Worm (Caenorhabditis elegans) whole organism, L1 larva: ENCODE results near the gene F53B3.3.
A peak's percentile ranks its signal among the peaks of the same experiment; 100 is the strongest.

Experiments
- C16A3.4 ChIP-seq: fragments of 150-350 bp; optimal IDR thresholded peaks from 2 replicates; lab custom pipeline; 2014; ENCODE audit warnings: missing biosample characterization, missing genetic modification characterization
- alr-1 ChIP-seq: fragments of 200-800 bp; sonication (Bioruptor generic); optimal IDR thresholded peaks from 2 replicates; lab custom pipeline; 2018; ENCODE audit warnings: borderline replicate concordance, mild to moderate bottlenecking, missing genetic modification characterization, missing compliant biosample characterization
- ama-1 ChIP-seq: fragments of 150-350 bp; optimal IDR thresholded peaks from 2 replicates; lab custom pipeline; 2014
- blmp-1 ChIP-seq: fragments of 150-350 bp; optimal IDR thresholded peaks from 2 replicates; lab custom pipeline; 2014; ENCODE audit warnings: missing biosample characterization, missing genetic modification characterization
- efl-1 ChIP-seq, 4 experiments: fragments of 150-350 bp; optimal IDR thresholded peaks in 3 of 4; peaks in 1 of 4; 1 replicate in 1 of 4; 2 replicates in 3 of 4; lab custom pipeline; 2014; ENCODE audit warnings: missing biosample characterization in 2 of 4, missing genetic modification characterization in 2 of 4, missing genetic modification reagents in 2 of 4
- efl-3 ChIP-seq: fragments of 200-800 bp; sonication (Bioruptor generic); optimal IDR thresholded peaks from 2 replicates; lab custom pipeline; 2018; ENCODE audit warnings: mild to moderate bottlenecking, missing genetic modification characterization, missing compliant biosample characterization
- elt-2 ChIP-seq: sonication (generic microtip); optimal IDR thresholded peaks from 2 replicates; lab custom pipeline; 2016; ENCODE audit warnings: missing genetic modification characterization, mild to moderate bottlenecking, inconsistent platforms, missing compliant biosample characterization, missing genetic modification reagents
- elt-3 ChIP-seq, 6 experiments: fragments of 150-350 bp in 1 of 6; sonication (generic microtip); optimal IDR thresholded peaks; 2 replicates each; lab custom pipeline; 2017 to 2018; ENCODE audit warnings: missing biosample characterization in 6 of 6, missing genetic modification characterization in 6 of 6, inconsistent platforms in 1 of 6
- fkh-8 ChIP-seq: sonication (generic microtip); optimal IDR thresholded peaks from 2 replicates; lab custom pipeline; 2016; ENCODE audit warnings: mild to moderate bottlenecking, missing genetic modification characterization, missing compliant biosample characterization
- grh-1 ChIP-seq: fragments of 200-800 bp; sonication (Bioruptor generic); IDR thresholded peaks from 2 replicates; pipeline ENCODE4 v1.3.6; 2022; ENCODE audit warnings: missing genetic modification reagents, missing genetic modification characterization, missing compliant biosample characterization
- irx-1 ChIP-seq: sonication (generic microtip); optimal IDR thresholded peaks from 2 replicates; lab custom pipeline; 2016; ENCODE audit warnings: missing genetic modification characterization, missing compliant biosample characterization
- lin-14 ChIP-seq: fragments of 200-800 bp; sonication (Bioruptor generic); optimal IDR thresholded peaks from 2 replicates; lab custom pipeline; 2018; ENCODE audit warnings: mild to moderate bottlenecking, missing genetic modification characterization, moderate library complexity, missing compliant biosample characterization
- lin-15B ChIP-seq: fragments of 150-350 bp; sonication (generic microtip); optimal IDR thresholded peaks from 3 replicates; lab custom pipeline; 2014; ENCODE audit warnings: missing biosample characterization, missing genetic modification characterization
- lin-35 ChIP-seq, 2 experiments: fragments of 150-350 bp; optimal IDR thresholded peaks; 2 replicates each; lab custom pipeline; 2014; ENCODE audit warnings: missing biosample characterization in 2 of 2, missing genetic modification characterization in 2 of 2, missing genetic modification reagents in 2 of 2
- lir-3 ChIP-seq: sonication (generic microtip); optimal IDR thresholded peaks from 2 replicates; lab custom pipeline; 2016; ENCODE audit warnings: mild to moderate bottlenecking, missing genetic modification characterization, moderate library complexity, missing compliant biosample characterization; ENCODE audit not compliant: poor library complexity
- mab-9 ChIP-seq: fragments of 200-800 bp; sonication (Bioruptor generic); IDR thresholded peaks from 2 replicates; pipeline ENCODE4 v1.3.6; 2022; ENCODE audit warnings: missing genetic modification reagents, missing genetic modification characterization, missing compliant biosample characterization
- mef-2 ChIP-seq: fragments of 150-350 bp; optimal IDR thresholded peaks from 2 replicates; lab custom pipeline; 2014; ENCODE audit warnings: missing biosample characterization, missing genetic modification characterization
- mep-1 ChIP-seq: fragments of 150-350 bp; optimal IDR thresholded peaks from 2 replicates; lab custom pipeline; 2014; ENCODE audit warnings: missing biosample characterization, missing genetic modification characterization
- nhr-20 ChIP-seq: sonication (generic microtip); optimal IDR thresholded peaks from 2 replicates; lab custom pipeline; 2016; ENCODE audit warnings: mild to moderate bottlenecking, missing genetic modification characterization, missing compliant biosample characterization
- nhr-71 ChIP-seq: sonication (generic microtip); optimal IDR thresholded peaks from 2 replicates; lab custom pipeline; 2016; ENCODE audit warnings: mild to moderate bottlenecking, missing genetic modification characterization, moderate library complexity, missing compliant biosample characterization
- nhr-76 ChIP-seq: sonication (generic microtip); optimal IDR thresholded peaks from 2 replicates; lab custom pipeline; 2017; ENCODE audit warnings: missing biosample characterization, missing genetic modification characterization
- nhr-77 ChIP-seq: fragments of 150-350 bp; optimal IDR thresholded peaks from 2 replicates; lab custom pipeline; 2014; ENCODE audit warnings: missing biosample characterization, missing genetic modification characterization
- nhr-85 ChIP-seq: sonication (generic microtip); peaks from one replicate; lab custom pipeline; 2016; ENCODE audit warnings: missing genetic modification characterization, inconsistent platforms, missing compliant biosample characterization
- pqm-1 ChIP-seq: sonication (generic microtip); optimal IDR thresholded peaks from 3 replicates; lab custom pipeline; 2017; ENCODE audit warnings: missing biosample characterization, missing genetic modification characterization
- rnt-1 ChIP-seq: sonication (generic microtip); optimal IDR thresholded peaks from 2 replicates; lab custom pipeline; 2016; ENCODE audit warnings: mild to moderate bottlenecking, missing genetic modification characterization, moderate library complexity, missing compliant biosample characterization
- snpc-4 ChIP-seq: fragments of 150-350 bp; optimal IDR thresholded peaks from 2 replicates; lab custom pipeline; 2014; ENCODE audit warnings: missing biosample characterization, missing genetic modification characterization
- snu-23 ChIP-seq: sonication (generic microtip); optimal IDR thresholded peaks from 2 replicates; lab custom pipeline; 2016; ENCODE audit warnings: missing genetic modification characterization, missing compliant biosample characterization
- sptf-1 ChIP-seq: fragments of 150-350 bp; optimal IDR thresholded peaks from 2 replicates; lab custom pipeline; 2014; ENCODE audit warnings: missing biosample characterization, missing genetic modification characterization
- tbx-2 ChIP-seq: sonication (generic microtip); optimal IDR thresholded peaks from 2 replicates; lab custom pipeline; 2016; ENCODE audit warnings: missing genetic modification characterization, missing compliant biosample characterization
- unc-130 ChIP-seq: fragments of 150-350 bp; optimal IDR thresholded peaks from 2 replicates; lab custom pipeline; 2017; ENCODE audit warnings: missing biosample characterization, missing genetic modification characterization, inconsistent platforms
- unc-30 ChIP-seq: sonication (generic microtip); optimal IDR thresholded peaks from 2 replicates; lab custom pipeline; 2017; ENCODE audit warnings: missing biosample characterization, missing genetic modification characterization
- unc-62 ChIP-seq: fragments of 150-350 bp; optimal IDR thresholded peaks from 2 replicates; lab custom pipeline; 2014; ENCODE audit warnings: missing biosample characterization, missing genetic modification reagents, missing genetic modification characterization
- unc-86 ChIP-seq: sonication (generic microtip); optimal IDR thresholded peaks from 2 replicates; lab custom pipeline; 2016; ENCODE audit warnings: missing genetic modification characterization, missing compliant biosample characterization
- vab-15 ChIP-seq: sonication (generic microtip); optimal IDR thresholded peaks from 2 replicates; lab custom pipeline; 2017; ENCODE audit warnings: missing genotype, mild to moderate bottlenecking, missing genetic modification characterization, missing compliant biosample characterization
- xbp-1 ChIP-seq: sonication (generic microtip); optimal IDR thresholded peaks from 2 replicates; lab custom pipeline; 2016; ENCODE audit warnings: missing genetic modification characterization, missing compliant biosample characterization
- ztf-4 ChIP-seq: fragments of 150-350 bp; optimal IDR thresholded peaks from 2 replicates; lab custom pipeline; 2014; ENCODE audit warnings: missing biosample characterization, missing genetic modification characterization

The F53B3.3 gene

ce11 chrX:2907296-2907873, 36.4 kb upstream of the F53B3.3 start:
- TF ChIP-seq C16A3.4 (tag; lab: Kevin White, UChicago) (peak; percentile 14), nhr-85 (tag; lab: Kevin White, UChicago) (peak; percentile 87), blmp-1 (tag; lab: Kevin White, UChicago) (peak; percentile 76), snu-23 (GFP tag; lab: Kevin White, UChicago) (peak; percentile 49), nhr-20 (tag; lab: Kevin White, UChicago) (peak; percentile 8), snpc-4 (tag; lab: Kevin White, UChicago) (no peak), lin-14 (GFP tag; lab: Kevin White, UChicago) (peak; percentile 81), efl-3 (GFP tag; lab: Kevin White, UChicago) (no peak), elt-3 (tag; optimal IDR thresholded peaks at IDR 0.05; lab: Kevin White, UChicago) (peak in 2 of 6 experiments; percentile 8 to 54), rnt-1 (peak; percentile 17), tbx-2 (tag; lab: Kevin White, UChicago) (no peak), mep-1 (tag; lab: Kevin White, UChicago) (peak; percentile 57), nhr-71 (tag; lab: Kevin White, UChicago) (peak; percentile 19), grh-1 (peak; percentile 45; the same call in 1 of the 2 replicates)

ce11 chrX:2906062-2906732, 35.3 kb upstream of the F53B3.3 start:
- TF ChIP-seq unc-130 (tag; lab: Kevin White, UChicago) (no peak), blmp-1 (tag; lab: Kevin White, UChicago) (peak; percentile 18), elt-2 (tag; lab: Kevin White, UChicago) (peak; percentile 29)

ce11 chrX:2903715-2904419, 32.9 kb upstream of the F53B3.3 start:
- TF ChIP-seq xbp-1 (tag; lab: Kevin White, UChicago) (no peak), snu-23 (GFP tag; lab: Kevin White, UChicago) (peak; percentile 13), blmp-1 (tag; lab: Kevin White, UChicago) (peak; percentile 46), lin-35 (GFP tag; optimal IDR thresholded peaks at IDR 0.05; lab: Kevin White, UChicago) (no peak), nhr-76 (tag; lab: Kevin White, UChicago) (no peak), pqm-1 (tag; lab: Kevin White, UChicago) (no peak), fkh-8 (tag; lab: Kevin White, UChicago) (no peak), efl-1 (optimal IDR thresholded peaks at IDR 0.05; lab: Kevin White, UChicago) (no peak), efl-1 (GFP tag; optimal IDR thresholded peaks at IDR 0.05 in 1 of 2; lab: Kevin White, UChicago) (peak in 1 of 2 experiments; percentile 23), lin-15B (tag; lab: Kevin White, UChicago) (no peak), mep-1 (tag; lab: Kevin White, UChicago) (peak; percentile 50), nhr-77 (tag; lab: Kevin White, UChicago) (no peak), C16A3.4 (tag; lab: Kevin White, UChicago) (no peak), elt-2 (tag; lab: Kevin White, UChicago) (peak; percentile 44), mef-2 (tag; lab: Kevin White, UChicago) (no peak), unc-86 (tag; lab: Kevin White, UChicago) (no peak), unc-62 (no peak), alr-1 (tag; lab: Kevin White, UChicago) (no peak), ama-1 (no peak), lin-14 (GFP tag; lab: Kevin White, UChicago) (peak; percentile 65)

- TF ChIP-seq mab-9, result no peak
- TF ChIP-seq nhr-76 (tag; lab: Kevin White, UChicago), result no peak
- peak; percentile 5 for TF ChIP-seq lin-14 (GFP tag; lab: Kevin White, UChicago)
- TF ChIP-seq rnt-1, result no peak
- TF ChIP-seq vab-15 (tag; lab: Kevin White, UChicago), result no peak
- no peak for TF ChIP-seq efl-1 (optimal IDR thresholded peaks at IDR 0.05; lab: Kevin White, UChicago)
- TF ChIP-seq efl-1 (GFP tag; optimal IDR thresholded peaks at IDR 0.05 in 1 of 2; lab: Kevin White, UChicago), result peak in 1 of 2 experiments; percentile 30
- peak; percentile 53 for TF ChIP-seq blmp-1 (tag; lab: Kevin White, UChicago)
- no peak for TF ChIP-seq ztf-4 (tag; lab: Kevin White, UChicago)
- no peak for TF ChIP-seq sptf-1
- TF ChIP-seq pqm-1 (tag; lab: Kevin White, UChicago), result no peak
- TF ChIP-seq alr-1 (tag; lab: Kevin White, UChicago), result no peak
- TF ChIP-seq fkh-8 (tag; lab: Kevin White, UChicago), result no peak
- TF ChIP-seq lir-3 (tag; lab: Kevin White, UChicago), result no peak
- TF ChIP-seq unc-30 (tag; lab: Kevin White, UChicago), result no peak
- no peak for TF ChIP-seq irx-1 (tag; lab: Kevin White, UChicago)
Observed at ce11 chrX:2902854-2903253, 31.9 kb upstream of the F53B3.3 start.
